Fruit fly (Drosophila melanogaster) whole organism, pupa: ENCODE measurements around the gene CG13133.

Experiments used
- CG10348 ChIP-seq: fragments of 200-800 bp; sonication (Bioruptor generic); IDR thresholded peaks from 2 replicates; pipeline ENCODE4 v1.3.6; 2022; ENCODE audit warnings: missing biosample characterization, missing genetic modification characterization
- CG34367 ChIP-seq: fragments of 200-800 bp; sonication (Bioruptor generic); optimal IDR thresholded peaks from 2 replicates; lab custom pipeline; 2018; ENCODE audit warnings: missing biosample characterization, mild to moderate bottlenecking, missing genetic modification characterization
- CG4496 ChIP-seq: fragments of 200-800 bp; sonication (Bioruptor generic); IDR thresholded peaks from 3 replicates; pipeline ENCODE4 v1.3.6; 2022; ENCODE audit warnings: missing biosample characterization, missing genetic modification characterization
- Ets98B ChIP-seq: fragments of 200-800 bp; sonication (Bioruptor generic); IDR thresholded peaks from 2 replicates; pipeline ENCODE4 v1.3.6; 2022; ENCODE audit warnings: missing biosample characterization, missing genetic modification characterization
- Pif1A ChIP-seq: fragments of 200-800 bp; sonication (Bioruptor generic); optimal IDR thresholded peaks from 3 replicates; lab custom pipeline; 2016; ENCODE audit warnings: missing biosample characterization, missing genetic modification characterization
- Pif1B ChIP-seq: fragments of 200-800 bp; sonication (Bioruptor generic); optimal IDR thresholded peaks from 3 replicates; lab custom pipeline; 2016; ENCODE audit warnings: missing biosample characterization, missing genetic modification characterization
- Snoo ChIP-seq: fragments of 200-800 bp; sonication (Bioruptor generic); optimal IDR thresholded peaks from 3 replicates; lab custom pipeline; 2017; ENCODE audit warnings: missing biosample characterization, mild to moderate bottlenecking, missing genetic modification characterization, inconsistent platforms
- fd96Ca ChIP-seq: fragments of 200-800 bp; sonication (Bioruptor generic); IDR thresholded peaks from 3 replicates; pipeline ENCODE4 v1.3.6; 2022; ENCODE audit warnings: missing biosample characterization, missing genetic modification characterization
- gl ChIP-seq: fragments of 200-800 bp; sonication (Bioruptor generic); optimal IDR thresholded peaks from 2 replicates; lab custom pipeline; 2018; ENCODE audit warnings: missing biosample characterization, mild to moderate bottlenecking, missing genetic modification characterization

DNA sequence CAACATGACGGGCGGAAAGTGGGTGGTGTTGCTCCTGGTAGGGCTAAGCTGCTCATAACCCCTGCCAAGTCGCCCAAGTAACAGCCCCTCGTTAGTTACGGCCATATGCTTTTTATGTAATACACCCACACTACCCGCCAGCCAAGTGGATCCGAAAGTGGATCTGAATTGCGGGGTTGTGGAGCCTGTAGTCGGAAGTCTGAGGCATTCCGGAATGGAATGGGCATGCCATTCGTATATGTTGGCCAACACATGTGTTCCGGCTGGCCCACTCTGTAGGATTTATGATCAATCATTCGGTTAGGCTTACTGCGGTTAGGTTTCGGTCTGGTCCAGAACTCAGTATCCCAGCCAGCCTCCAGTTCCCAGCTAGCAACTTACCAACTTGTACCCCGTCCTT lies 3.9 kb upstream of the CG13133 start:
- TF ChIP-seq Snoo (tag; lab: Kevin White, UChicago) (no peak), gl (tag; lab: Kevin White, UChicago) (no peak), CG34367 (tag; lab: Kevin White, UChicago) (no peak), CG10348 (no peak), Ets98B (no peak), CG4496 (GFP tag; lab: Robert Waterston, UW) (no peak), fd96Ca (GFP tag; lab: Robert Waterston, UW) (no peak), Pif1A (no peak), Pif1B (GFP tag; lab: Kevin White, UChicago) (no peak)
